Fruit fly (Drosophila melanogaster) whole organism: ENCODE results near the gene CG2120.

Source experiments
- CG8478 ChIP-seq: fragments of >200 bp; optimal IDR thresholded peaks from 2 replicates; lab custom pipeline; 2018; ENCODE audit warnings: inconsistent platforms
- pan ChIP-seq: fragments of >200 bp; optimal IDR thresholded peaks from 2 replicates; lab custom pipeline; 2017
- psq ChIP-seq: fragments of >200 bp; optimal IDR thresholded peaks from 2 replicates; lab custom pipeline; 2017
- usp ChIP-seq: fragments of >200 bp; optimal IDR thresholded peaks from 2 replicates; lab custom pipeline; 2017; ENCODE audit warnings: missing biosample characterization, missing genetic modification characterization, mixed read lengths

dm6 chrX:8107936-8108335, 27.7 kb upstream of the CG2120 start:
- TF ChIP-seq CG8478 (no peak), usp (GFP tag; lab: Kevin White, UChicago) (no peak), pan (no peak), psq (lab: Kevin White, UChicago) (no peak)
